Worm (Caenorhabditis elegans): ENCODE measurements around the gene sec-15.
A peak's percentile ranks its signal among the peaks of the same experiment; 100 is the strongest.

sec-15 gene

ce11 chrX:8790093-8790492, 45.4 kb downstream of the sec-15 start:
- TF ChIP-seq pat-9 (tag; optimal IDR thresholded peaks at IDR 0.05) (no peak), lin-11 (tag; optimal IDR thresholded peaks at IDR 0.05) (no peak), unc-42 (tag; optimal IDR thresholded peaks at IDR 0.05) (no peak), ceh-24 (tag; optimal IDR thresholded peaks at IDR 0.05) (no peak), ceh-6 (GFP tag; optimal IDR thresholded peaks at IDR 0.05) (no peak), hlh-15 (tag; optimal IDR thresholded peaks at IDR 0.05) (no peak), pha-2 (tag; optimal IDR thresholded peaks at IDR 0.05) (no peak), elt-2 (tag; optimal IDR thresholded peaks at IDR 0.05) (no peak), hlh-30 (tag; optimal IDR thresholded peaks at IDR 0.05; ENCODE audit: insufficient read depth) (no peak), tbx-7 (tag; optimal IDR thresholded peaks at IDR 0.05) (no peak), sdc-2 (tag; optimal IDR thresholded peaks at IDR 0.05) (no peak), ceh-22 (tag; optimal IDR thresholded peaks at IDR 0.05) (no peak), sox-4 (tag; optimal IDR thresholded peaks at IDR 0.05) (no peak), unc-55 (GFP tag; optimal IDR thresholded peaks at IDR 0.05) (no peak), ceh-31 (tag; optimal IDR thresholded peaks at IDR 0.05) (no peak), dmd-4 (tag; optimal IDR thresholded peaks at IDR 0.05; ENCODE audit: borderline replicate concordance) (no peak), eyg-1 (tag; optimal IDR thresholded peaks at IDR 0.05) (no peak), ceh-9 (tag; optimal IDR thresholded peaks at IDR 0.05) (no peak), rnt-1 (tag; optimal IDR thresholded peaks at IDR 0.05) (no peak)

ce11 chrX:8789014-8789506, 46.5 kb downstream of the sec-15 start, which contains the start of gene unc-27:
Gene unc-27 (plus strand): TSS chrX:8789456.
- no peak for TF ChIP-seq ama-1 (optimal IDR thresholded peaks at IDR 0.05)
- peak; percentile 13 for TF ChIP-seq syd-9 (tag; optimal IDR thresholded peaks at IDR 0.05)
- TF ChIP-seq eyg-1 (tag; optimal IDR thresholded peaks at IDR 0.05): no peak
- TF ChIP-seq K09A11.1 (tag; optimal IDR thresholded peaks at IDR 0.05; ENCODE audit: insufficient read depth): no peak
- no peak for TF ChIP-seq elt-2 (tag; optimal IDR thresholded peaks at IDR 0.05)
- no peak for TF ChIP-seq unc-86 (tag; optimal IDR thresholded peaks at IDR 0.05)
- TF ChIP-seq ceh-24 (tag; optimal IDR thresholded peaks at IDR 0.05): no peak
- TF ChIP-seq ceh-19 (GFP tag; optimal IDR thresholded peaks at IDR 0.05): no peak
- TF ChIP-seq ttx-3 (tag; optimal IDR thresholded peaks at IDR 0.05): no peak
- TF ChIP-seq gmeb-2 (tag; optimal IDR thresholded peaks at IDR 0.05): no peak
- peak; percentile 72 for TF ChIP-seq ceh-18 (tag; optimal IDR thresholded peaks at IDR 0.05)
- TF ChIP-seq rnt-1 (tag; optimal IDR thresholded peaks at IDR 0.05): peak; percentile 75
- peak; percentile 40 for TF ChIP-seq nfya-1 (tag; optimal IDR thresholded peaks at IDR 0.05)
- peak; percentile 71 for TF ChIP-seq unc-55 (GFP tag; optimal IDR thresholded peaks at IDR 0.05)
- no peak for TF ChIP-seq fkh-6 (tag; optimal IDR thresholded peaks at IDR 0.05)

- TF ChIP-seq ahr-1 (tag; optimal IDR thresholded peaks at IDR 0.05) (no peak), mec-3 (tag; optimal IDR thresholded peaks at IDR 0.05; ENCODE audit: borderline replicate concordance) (no peak), C38D4.7 (GFP tag; optimal IDR thresholded peaks at IDR 0.05) (no peak), ceh-6 (GFP tag; optimal IDR thresholded peaks at IDR 0.05) (no peak), pha-2 (tag; optimal IDR thresholded peaks at IDR 0.05) (no peak), ceh-31 (tag; optimal IDR thresholded peaks at IDR 0.05) (no peak), ceh-22 (tag; optimal IDR thresholded peaks at IDR 0.05) (no peak), sox-4 (tag; optimal IDR thresholded peaks at IDR 0.05) (no peak), sdc-2 (tag; optimal IDR thresholded peaks at IDR 0.05) (no peak), ceh-48 (tag; optimal IDR thresholded peaks at IDR 0.05) (no peak), F13H6.1 (tag; optimal IDR thresholded peaks at IDR 0.05) (no peak), fkh-10 (GFP tag; optimal IDR thresholded peaks at IDR 0.05) (no peak), pax-1 (tag; optimal IDR thresholded peaks at IDR 0.05) (no peak)
These were observed 47.8 kb downstream of the sec-15 start for ce11 chrX:8787689-8788222.

DNA sequence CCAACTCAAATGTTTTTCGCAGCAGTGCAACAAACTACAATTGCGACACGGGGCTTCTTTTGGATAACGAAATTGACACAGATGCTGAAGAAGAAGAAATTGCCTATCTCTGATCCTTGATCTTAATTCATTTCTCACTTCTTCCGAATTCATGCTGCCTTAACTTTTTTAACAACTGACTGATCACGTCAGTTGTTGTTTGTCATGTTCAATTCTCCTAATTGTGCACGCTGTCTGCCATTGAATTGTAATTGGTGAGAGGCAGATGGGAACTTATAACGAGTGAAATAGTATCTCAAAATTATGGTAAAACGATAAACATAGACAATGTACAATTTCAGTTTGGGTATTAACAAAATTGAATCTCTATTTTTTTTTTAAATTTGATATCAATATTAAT, 48.8 kb downstream of the sec-15 start:
- TF ChIP-seq ceh-9 (tag; optimal IDR thresholded peaks at IDR 0.05): no peak
- peak; percentile 51 for TF ChIP-seq unc-55 (GFP tag; optimal IDR thresholded peaks at IDR 0.05)
- TF ChIP-seq ttx-3 (tag; optimal IDR thresholded peaks at IDR 0.05): no peak

All from whole organism, late embryonic.